Fruit fly (Drosophila melanogaster) whole organism: ENCODE measurements around the gene CG15743.

Experiments
- EcR ChIP-seq, 2 experiments: fragments of >200 bp; optimal IDR thresholded peaks; 2 replicates each; lab custom pipeline; 2017; ENCODE audit warnings: missing biosample characterization in 2 of 2, missing genetic modification characterization in 2 of 2, missing genetic modification reagents in 2 of 2
- psq ChIP-seq: fragments of >200 bp; optimal IDR thresholded peaks from 2 replicates; lab custom pipeline; 2017
- usp ChIP-seq: fragments of >200 bp; optimal IDR thresholded peaks from 2 replicates; lab custom pipeline; 2017; ENCODE audit warnings: missing biosample characterization, missing genetic modification characterization, mixed read lengths

- TF ChIP-seq EcR (GFP tag; optimal IDR thresholded peaks at IDR 0.05; lab: Kevin White, UChicago) = no peak
- TF ChIP-seq usp (GFP tag; lab: Kevin White, UChicago) = no peak
- TF ChIP-seq psq (lab: Kevin White, UChicago) = no peak
These were observed 34.2 kb upstream of the CG15743 start for dm6 chrX:13251310-13251709.
